Worm (Caenorhabditis elegans) whole organism, young adult: Measurements from ENCODE around the gene perm-5.
A peak's percentile ranks its signal among the peaks of the same experiment; 100 is the strongest.

Experiments
- B0336.3 ChIP-seq: fragments of 200-800 bp; sonication (Bioruptor generic); IDR thresholded peaks from 2 replicates; pipeline ENCODE4 v1.3.6; 2022; ENCODE audit warnings: missing genetic modification characterization, missing compliant biosample characterization
- F57C9.4 ChIP-seq: sonication (generic microtip); optimal IDR thresholded peaks from 2 replicates; lab custom pipeline; 2017; ENCODE audit warnings: mild to moderate bottlenecking, missing genetic modification characterization, missing compliant biosample characterization
- K11D2.4 ChIP-seq: fragments of 200-800 bp; sonication (Bioruptor generic); IDR thresholded peaks from 2 replicates; pipeline ENCODE4 v1.3.6; 2022; ENCODE audit warnings: missing genetic modification reagents, missing genetic modification characterization, missing compliant biosample characterization
- K12H6.12 ChIP-seq: fragments of 200-800 bp; sonication (Bioruptor generic); optimal IDR thresholded peaks from 2 replicates; lab custom pipeline; 2018; ENCODE audit warnings: mild to moderate bottlenecking, missing genetic modification characterization, missing compliant biosample characterization
- T07F8.4 ChIP-seq: sonication (generic microtip); optimal IDR thresholded peaks from 2 replicates; lab custom pipeline; 2016; ENCODE audit warnings: mild to moderate bottlenecking, missing genetic modification characterization, moderate library complexity, missing compliant biosample characterization
- Y95B8A.8 ChIP-seq: fragments of 200-800 bp; sonication (Bioruptor generic); IDR thresholded peaks from 2 replicates; pipeline ENCODE4 v1.3.6; 2022; ENCODE audit warnings: missing genetic modification reagents, missing genetic modification characterization, missing compliant biosample characterization
- atf-7 ChIP-seq: sonication (generic microtip); optimal IDR thresholded peaks from 2 replicates; lab custom pipeline; 2017; ENCODE audit warnings: mild to moderate bottlenecking, missing genetic modification characterization, missing compliant biosample characterization
- attf-3 ChIP-seq: fragments of 200-800 bp; sonication (Bioruptor generic); conservative IDR thresholded peaks from 2 replicates; pipeline ENCODE4 v1.3.6; 2022; ENCODE audit warnings: missing genetic modification reagents, missing genetic modification characterization, missing compliant biosample characterization
- attf-5 ChIP-seq: fragments of 200-800 bp; sonication (Bioruptor generic); optimal IDR thresholded peaks from 2 replicates; lab custom pipeline; 2018; ENCODE audit warnings: mild to moderate bottlenecking, missing genetic modification characterization, missing compliant biosample characterization
- cebp-1 ChIP-seq, 2 experiments: fragments of 200-800 bp in 1 of 2; sonication (Bioruptor generic) in 1 of 2; sonication (generic microtip) in 1 of 2; IDR thresholded peaks in 1 of 2; optimal IDR thresholded peaks in 1 of 2; 2 replicates each; pipeline versions ENCODE4 v1.3.6 to Lab custom; 2017 to 2022; ENCODE audit warnings: missing compliant biosample characterization in 2 of 2, missing genetic modification characterization in 2 of 2, mild to moderate bottlenecking in 1 of 2, missing genetic modification reagents in 1 of 2, moderate library complexity in 1 of 2
- ceh-100 ChIP-seq: fragments of 200-800 bp; sonication (Bioruptor generic); IDR thresholded peaks from 2 replicates; pipeline ENCODE4 v1.3.6; 2022; ENCODE audit warnings: missing genetic modification reagents, missing genetic modification characterization, missing compliant biosample characterization
- ceh-27 ChIP-seq: fragments of 200-800 bp; sonication (Bioruptor generic); optimal IDR thresholded peaks from 2 replicates; lab custom pipeline; 2018; ENCODE audit warnings: mild to moderate bottlenecking, missing genetic modification characterization, moderate library complexity, missing compliant biosample characterization
- ceh-91 ChIP-seq: fragments of 200-800 bp; sonication (Bioruptor generic); IDR thresholded peaks from 2 replicates; pipeline ENCODE4 v1.3.6; 2022; ENCODE audit warnings: missing genetic modification reagents, missing genetic modification characterization, missing compliant biosample characterization
- chd-7 ChIP-seq: sonication (generic microtip); optimal IDR thresholded peaks from 2 replicates; lab custom pipeline; 2016; ENCODE audit warnings: mild to moderate bottlenecking, missing genetic modification characterization, moderate library complexity, missing compliant biosample characterization
- dox-1 ChIP-seq: fragments of 200-800 bp; sonication (Bioruptor generic); IDR thresholded peaks from 2 replicates; pipeline ENCODE4 v1.3.6; 2022; ENCODE audit warnings: missing genetic modification reagents, missing genetic modification characterization, missing compliant biosample characterization
- dpl-1 ChIP-seq: fragments of 150-350 bp; optimal IDR thresholded peaks from 2 replicates; lab custom pipeline; 2014; ENCODE audit warnings: missing biosample characterization, missing genetic modification reagents, missing genetic modification characterization
- efl-1 ChIP-seq: fragments of 150-350 bp; optimal IDR thresholded peaks from 2 replicates; lab custom pipeline; 2014; ENCODE audit warnings: missing biosample characterization, missing genetic modification reagents, missing genetic modification characterization
- egrh-3 ChIP-seq: fragments of 200-800 bp; sonication (Bioruptor generic); IDR thresholded peaks from 2 replicates; pipeline ENCODE4 v1.3.6; 2022; ENCODE audit warnings: missing genetic modification reagents, missing genetic modification characterization, missing compliant biosample characterization
- ekl-4 ChIP-seq: fragments of 200-800 bp; sonication (Bioruptor generic); IDR thresholded peaks from 2 replicates; pipeline ENCODE4 v1.3.6; 2022; ENCODE audit warnings: missing genetic modification reagents, missing genetic modification characterization, missing compliant biosample characterization
- hmg-1.2 ChIP-seq: fragments of 200-800 bp; sonication (Bioruptor generic); IDR thresholded peaks from 2 replicates; pipeline ENCODE4 v1.3.6; 2022; ENCODE audit warnings: missing genetic modification reagents, missing genetic modification characterization, missing compliant biosample characterization
- hsf-1 ChIP-seq: fragments of 200-800 bp; sonication (Bioruptor generic); IDR thresholded peaks from 2 replicates; pipeline ENCODE4 v1.3.6; 2022; ENCODE audit warnings: missing genetic modification reagents, missing genetic modification characterization, missing compliant biosample characterization
- lin-26 ChIP-seq: fragments of 200-800 bp; sonication (Bioruptor generic); IDR thresholded peaks from 2 replicates; pipeline ENCODE4 v1.3.6; 2022; ENCODE audit warnings: missing genetic modification reagents, missing genetic modification characterization, missing compliant biosample characterization
- lin-54 ChIP-seq: fragments of 200-800 bp; sonication (Bioruptor generic); optimal IDR thresholded peaks from 2 replicates; lab custom pipeline; 2018; ENCODE audit warnings: mild to moderate bottlenecking, missing genetic modification characterization, missing compliant biosample characterization
- lir-1 ChIP-seq: fragments of 200-800 bp; sonication (Bioruptor generic); conservative IDR thresholded peaks from 2 replicates; pipeline ENCODE4 v1.3.6; 2022; ENCODE audit warnings: missing genetic modification reagents, missing genetic modification characterization, missing compliant biosample characterization
- madf-6 ChIP-seq: fragments of 200-800 bp; sonication (Bioruptor generic); IDR thresholded peaks from 2 replicates; pipeline ENCODE4 v1.3.6; 2022; ENCODE audit warnings: missing genetic modification reagents, missing genetic modification characterization, missing compliant biosample characterization
- mcd-1 ChIP-seq: fragments of 200-800 bp; sonication (Bioruptor generic); IDR thresholded peaks from 2 replicates; pipeline ENCODE4 v1.3.6; 2022; ENCODE audit warnings: missing genetic modification reagents, missing genetic modification characterization, missing compliant biosample characterization
- nfyb-1 ChIP-seq: fragments of 200-800 bp; sonication (Bioruptor generic); IDR thresholded peaks from 2 replicates; pipeline ENCODE4 v1.3.6; 2022; ENCODE audit warnings: missing genetic modification reagents, missing genetic modification characterization, missing compliant biosample characterization
- pbrm-1 ChIP-seq: fragments of 200-800 bp; sonication (Bioruptor generic); IDR thresholded peaks from 2 replicates; pipeline ENCODE4 v1.3.6; 2022; ENCODE audit warnings: missing genetic modification reagents, missing genetic modification characterization, missing compliant biosample characterization
- sea-2 ChIP-seq: fragments of 200-800 bp; sonication (Bioruptor generic); IDR thresholded peaks from 2 replicates; pipeline ENCODE4 v1.3.6; 2022; ENCODE audit warnings: missing genetic modification characterization, missing compliant biosample characterization
- snpc-1.1 ChIP-seq: sonication (generic microtip); optimal IDR thresholded peaks from 2 replicates; lab custom pipeline; 2017; ENCODE audit warnings: missing genetic modification characterization, mild to moderate bottlenecking, missing compliant biosample characterization, antibody characterized with exemption, moderate library complexity, missing genotype, missing genetic modification reagents; ENCODE audit not compliant: insufficient read depth
- snpc-4 ChIP-seq, 5 experiments: fragments of 150-350 bp in 1 of 5; sonication (generic microtip) in 4 of 5; optimal IDR thresholded peaks; 2 replicates each; lab custom pipeline; 2014 to 2018; ENCODE audit warnings: missing genetic modification characterization in 5 of 5, missing biosample characterization in 3 of 5, antibody characterized with exemption in 2 of 5, mild to moderate bottlenecking in 2 of 5, missing compliant biosample characterization in 2 of 5, missing genotype in 2 of 5, moderate library complexity in 2 of 5, missing genetic modification reagents in 1 of 5
- unc-62 ChIP-seq: fragments of 150-350 bp; optimal IDR thresholded peaks from 2 replicates; lab custom pipeline; 2014; ENCODE audit warnings: missing biosample characterization, missing genetic modification reagents, missing genetic modification characterization
- xnd-1 ChIP-seq: sonication (generic microtip); optimal IDR thresholded peaks from 2 replicates; lab custom pipeline; 2016; ENCODE audit warnings: missing genotype, missing genetic modification reagents, missing genetic modification characterization, missing compliant biosample characterization
- zfh-2 ChIP-seq: fragments of 200-800 bp; sonication (Bioruptor generic); conservative IDR thresholded peaks from 2 replicates; pipeline ENCODE4 v1.3.6; 2022; ENCODE audit warnings: missing genetic modification reagents, missing genetic modification characterization, missing compliant biosample characterization
- ztf-28 ChIP-seq: fragments of 200-800 bp; sonication (Bioruptor generic); IDR thresholded peaks from 2 replicates; pipeline ENCODE4 v1.3.6; 2022; ENCODE audit warnings: missing genetic modification reagents, missing genetic modification characterization, missing compliant biosample characterization

The perm-5 gene

DNA sequence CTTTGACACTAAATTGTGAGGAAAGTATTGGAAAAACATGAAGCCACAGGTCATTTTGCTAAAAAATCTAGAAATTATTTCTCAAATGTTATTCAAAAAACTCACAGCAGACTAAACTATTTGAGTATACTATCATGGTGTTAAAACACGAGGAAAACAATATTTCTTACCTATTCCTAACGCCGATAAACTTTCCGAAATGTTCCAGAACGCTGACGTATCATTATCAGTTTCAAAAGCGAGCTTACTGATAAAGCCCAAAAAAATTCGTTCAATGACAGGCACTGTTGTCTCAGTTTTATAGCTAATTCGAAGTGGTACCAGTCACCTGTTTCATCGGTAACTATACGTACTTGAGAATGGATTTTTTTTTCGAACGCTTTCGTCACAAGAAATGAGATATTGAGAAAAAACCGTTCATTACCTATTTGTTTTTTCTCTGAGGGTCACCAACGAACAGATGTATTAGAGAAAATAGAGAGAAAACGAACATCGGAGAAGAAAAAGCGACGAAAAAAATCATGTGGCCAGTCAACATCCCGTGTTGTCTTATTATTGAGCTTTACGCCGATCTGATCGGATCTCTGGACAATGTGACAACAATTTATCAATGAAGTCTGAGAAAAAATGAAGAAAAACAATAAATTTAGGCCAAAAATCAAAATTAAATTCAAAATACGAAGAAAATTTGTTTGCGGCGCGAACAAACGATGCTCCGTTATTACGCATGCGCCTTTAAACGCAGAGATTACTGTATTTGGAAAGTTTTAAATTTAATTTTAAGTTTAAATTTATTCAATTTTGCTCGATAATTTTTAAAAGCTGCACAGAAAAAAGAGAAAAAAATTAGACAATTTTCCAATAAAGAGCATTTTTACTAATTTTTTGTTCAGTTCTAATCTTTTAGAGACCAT is 36.9 kb downstream of the perm-5 start (continued):
- TF ChIP-seq attf-3 (peak; percentile 92), xnd-1 (peak; percentile 74), ceh-91 (peak; percentile 42; the same call in 1 of the 2 replicates), nfyb-1 (GFP tag; lab: Robert Waterston, UW) (0 out of 2 replicates have a peak, but pooled peaks have one; percentile 22), ztf-28 (GFP tag; lab: Robert Waterston, UW) (no peak), madf-6 (GFP tag; lab: Robert Waterston, UW) (peak; percentile 89), zfh-2 (GFP tag; lab: Robert Waterston, UW) (no peak), T07F8.4 (no peak)

ce11 chrIV:5665353-5665918 is 37.8 kb downstream of the perm-5 start:
- TF ChIP-seq dpl-1 (no peak), snpc-4 (GFP tag; optimal IDR thresholded peaks at IDR 0.05; lab: Kevin White, UChicago) (no peak), snpc-4 (tag; optimal IDR thresholded peaks at IDR 0.05; lab: Kevin White, UChicago) (peak in 1 of 4 experiments; percentile 67), dox-1 (GFP tag; lab: Robert Waterston, UW) (peak; percentile 48), pbrm-1 (0 out of 2 replicates have a peak, but pooled peaks have one; percentile 30), Y95B8A.8 (0 out of 2 replicates have a peak, but pooled peaks have one; percentile 12), B0336.3 (GFP tag; lab: Robert Waterston, UW) (no peak), sea-2 (no peak), K11D2.4 (GFP tag; lab: Robert Waterston, UW) (0 out of 2 replicates have a peak, but pooled peaks have one; percentile 29), lir-1 (GFP tag; lab: Robert Waterston, UW) (0 out of 2 replicates have a peak, but pooled peaks have one; percentile 24), lin-54 (no peak), ceh-100 (GFP tag; lab: Robert Waterston, UW) (no peak), K12H6.12 (tag; lab: Kevin White, UChicago) (peak; percentile 46), F57C9.4 (tag; lab: Kevin White, UChicago) (no peak), efl-1 (peak; percentile 11), cebp-1 (GFP tag; IDR thresholded peaks at IDR 0.05; lab: Robert Waterston, UW) (peak; percentile 96), cebp-1 (tag; optimal IDR thresholded peaks at IDR 0.05; lab: Kevin White, UChicago) (peak; percentile 98), chd-7 (tag; lab: Kevin White, UChicago) (peak; percentile 34), ceh-27 (GFP tag; lab: Kevin White, UChicago) (peak; percentile 3), hmg-1.2 (GFP tag; lab: Robert Waterston, UW) (peak; percentile 50; the same call in 1 of the 2 replicates), mcd-1 (GFP tag; lab: Robert Waterston, UW) (peak; percentile 10; the same call in 1 of the 2 replicates), attf-5 (GFP tag; lab: Kevin White, UChicago) (peak; percentile 60), ekl-4 (GFP tag; lab: Robert Waterston, UW) (peak; percentile 53; the same call in 1 of the 2 replicates), atf-7 (peak; percentile 11), unc-62 (GFP tag; lab: Kevin White, UChicago) (no peak), nfyb-1 (GFP tag; lab: Robert Waterston, UW) (peak; percentile 78), hsf-1 (GFP tag; lab: Robert Waterston, UW) (0 out of 2 replicates have a peak, but pooled peaks have one; percentile 44), lin-26 (GFP tag; lab: Robert Waterston, UW) (0 out of 2 replicates have a peak, but pooled peaks have one; percentile 13), snpc-1.1 (no peak), egrh-3 (GFP tag; lab: Robert Waterston, UW) (no peak)
